Worm (Caenorhabditis elegans) whole organism, midembryonic: ENCODE data around the gene str-160.

Experiments used
- T22C8.4 ChIP-seq: fragments of 200-800 bp; sonication (Bioruptor generic); IDR thresholded peaks from 2 replicates; pipeline ENCODE4 v1.3.6; 2022; ENCODE audit warnings: missing genetic modification characterization, missing compliant biosample characterization
- cog-1 ChIP-seq: sonication (generic microtip); optimal IDR thresholded peaks from 2 replicates; lab custom pipeline; 2016; ENCODE audit warnings: missing genetic modification characterization, missing compliant biosample characterization
- flt-1 ChIP-seq: fragments of 200-800 bp; sonication (Bioruptor generic); IDR thresholded peaks from 2 replicates; pipeline ENCODE4 v1.3.6; 2022; ENCODE audit warnings: missing genetic modification characterization, missing compliant biosample characterization
- klf-2 ChIP-seq: fragments of 200-800 bp; sonication (Bioruptor generic); conservative IDR thresholded peaks from 2 replicates; pipeline ENCODE4 v1.3.6; 2022; ENCODE audit warnings: missing genetic modification reagents, missing genetic modification characterization, missing compliant biosample characterization
- med-1 ChIP-seq: sonication (generic microtip); optimal IDR thresholded peaks from 2 replicates; lab custom pipeline; 2017; ENCODE audit warnings: missing genetic modification characterization, mild to moderate bottlenecking, missing compliant biosample characterization, antibody characterized with exemption, missing genetic modification reagents; ENCODE audit not compliant: insufficient read depth
- ref-1 ChIP-seq: fragments of 200-800 bp; sonication (Bioruptor generic); conservative IDR thresholded peaks from 2 replicates; pipeline ENCODE4 v1.3.6; 2022; ENCODE audit warnings: missing genetic modification reagents, missing genetic modification characterization, missing compliant biosample characterization
- tab-1 ChIP-seq: fragments of 200-800 bp; sonication (Bioruptor generic); IDR thresholded peaks from 2 replicates; pipeline ENCODE4 v1.3.6; 2022; ENCODE audit warnings: missing genetic modification characterization, missing compliant biosample characterization
- ztf-23 ChIP-seq: fragments of 200-800 bp; sonication (Bioruptor generic); IDR thresholded peaks from 2 replicates; pipeline ENCODE4 v1.3.6; 2022; ENCODE audit warnings: missing genetic modification reagents, missing genetic modification characterization, missing compliant biosample characterization
- ztf-29 ChIP-seq: fragments of 200-800 bp; sonication (Bioruptor generic); IDR thresholded peaks from 2 replicates; pipeline ENCODE4 v1.3.6; 2022; ENCODE audit warnings: missing genetic modification reagents, missing genetic modification characterization, missing compliant biosample characterization

Gene str-160

ce11 chrV:1779136-1779535 is 44.5 kb downstream of the str-160 start, which contains the start of gene F36H9.4:
Gene F36H9.4 (minus strand): TSS chrV:1779236.
- TF ChIP-seq klf-2 (GFP tag; lab: Robert Waterston, UW) (no peak), ztf-23 (no peak), ztf-29 (GFP tag; lab: Robert Waterston, UW) (no peak), med-1 (GFP tag; lab: Kevin White, UChicago) (no peak), cog-1 (no peak), T22C8.4 (no peak)

ce11 chrV:1779994-1780393 is 45.3 kb downstream of the str-160 start:
- TF ChIP-seq T22C8.4: no peak
- no peak for TF ChIP-seq cog-1
- TF ChIP-seq ztf-23: no peak
- no peak for TF ChIP-seq klf-2 (GFP tag; lab: Robert Waterston, UW)
- TF ChIP-seq med-1 (GFP tag; lab: Kevin White, UChicago): no peak
- no peak for TF ChIP-seq tab-1 (GFP tag; lab: Robert Waterston, UW)
- no peak for TF ChIP-seq ref-1

DNA sequence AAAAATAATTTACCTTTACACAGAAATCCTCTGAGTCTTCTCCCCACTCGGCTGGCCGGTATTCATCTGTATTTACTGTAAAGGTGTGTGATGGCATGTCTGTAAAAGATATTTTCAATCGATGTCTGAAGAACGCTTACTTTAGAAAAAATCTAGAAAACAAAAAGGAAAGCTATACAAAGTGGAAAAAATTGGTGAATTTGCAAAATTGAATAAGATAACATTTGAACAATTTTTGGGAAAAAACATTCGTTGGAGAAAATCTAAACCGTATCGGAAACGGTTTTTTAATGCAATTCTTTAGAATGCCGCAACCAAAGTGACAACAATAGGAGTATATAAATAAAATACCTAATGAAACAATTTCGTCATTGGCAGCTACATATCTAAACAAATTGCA is 47.3 kb downstream of the str-160 start, which contains the start of gene F36H9.5:
F36H9.5 (minus strand) TSS at position 101 of the 400 bp plus-strand sequence.
- TF ChIP-seq ztf-29 (GFP tag; lab: Robert Waterston, UW) (no peak), cog-1 (no peak), ref-1 (no peak), ztf-23 (no peak), med-1 (GFP tag; lab: Kevin White, UChicago) (no peak), flt-1 (GFP tag; lab: Robert Waterston, UW) (no peak), T22C8.4 (no peak), tab-1 (GFP tag; lab: Robert Waterston, UW) (no peak), klf-2 (GFP tag; lab: Robert Waterston, UW) (no peak)
